Fruit fly (Drosophila melanogaster): ENCODE results near the gene Drsl3.

Gene Drsl3

DNA sequence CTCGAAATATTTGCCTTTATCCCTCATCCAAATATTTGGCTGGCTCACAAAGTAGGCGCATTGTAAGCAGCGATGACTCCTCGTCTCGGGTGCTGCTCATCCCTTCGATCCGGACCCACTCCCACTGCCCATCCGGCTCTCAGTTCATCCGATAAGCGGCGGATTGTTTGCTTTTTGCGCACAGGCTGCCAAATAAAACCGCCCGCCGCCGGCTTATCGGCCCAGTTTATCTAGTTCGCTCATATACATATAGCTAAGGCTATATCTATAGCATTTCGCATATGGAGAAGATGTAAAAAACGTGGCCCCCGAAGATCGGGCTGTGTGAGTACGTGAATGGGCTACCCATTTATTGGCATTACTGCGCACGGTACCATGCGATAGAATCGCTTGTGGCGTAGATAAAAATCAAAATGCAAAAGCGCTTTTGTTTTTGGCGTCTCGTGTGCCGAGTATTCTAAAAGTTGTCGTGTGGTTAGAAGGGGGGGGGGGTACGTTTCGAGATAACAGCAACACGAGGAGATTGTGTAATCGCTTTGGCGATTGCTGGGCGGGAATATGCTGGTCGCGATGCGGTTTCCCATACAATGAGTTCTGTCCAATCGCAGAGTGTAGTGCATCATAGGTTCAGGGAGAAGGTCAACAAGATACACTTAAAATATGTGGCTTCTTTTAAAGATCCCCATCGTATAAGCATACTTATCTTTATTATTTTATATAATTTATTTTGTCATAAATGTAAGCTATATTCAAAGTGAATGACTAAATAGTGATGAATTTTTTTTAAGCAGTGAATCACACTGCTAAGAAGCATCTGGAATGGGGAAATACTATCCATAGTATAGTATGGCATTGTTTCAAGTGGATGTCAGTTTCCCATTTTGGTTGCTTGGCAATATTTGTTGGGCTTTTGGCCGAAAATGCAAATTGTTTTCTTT lies 5.9 kb upstream of the Drsl3 start (continued):
- TF ChIP-seq CG11093 (GFP tag; IDR thresholded peaks at IDR 0.05) = no peak
- no peak for TF ChIP-seq Fer1 (GFP tag; optimal IDR thresholded peaks at IDR 0.05)
- peak; percentile 30 for TF ChIP-seq CG18599 (GFP tag; optimal IDR thresholded peaks at IDR 0.05)
- no peak for TF ChIP-seq Ada2b (GFP tag; IDR thresholded peaks at IDR 0.05)
- TF ChIP-seq corto (GFP tag; optimal IDR thresholded peaks at IDR 0.05) = no peak
- TF ChIP-seq CG7357 (GFP tag; IDR thresholded peaks at IDR 0.05) = no peak
- no peak for TF ChIP-seq TFAM (GFP tag; optimal IDR thresholded peaks at IDR 0.05)
- TF ChIP-seq CG2875 (GFP tag; optimal IDR thresholded peaks at IDR 0.05) = no peak
- no peak for TF ChIP-seq CG17328 (GFP tag; IDR thresholded peaks at IDR 0.05)
- TF ChIP-seq Sox102F (GFP tag; optimal IDR thresholded peaks at IDR 0.05) = no peak
- TF ChIP-seq lab (GFP tag; optimal IDR thresholded peaks at IDR 0.05) = peak; percentile 34
- TF ChIP-seq fu2 (GFP tag; optimal IDR thresholded peaks at IDR 0.05) = no peak
- no peak for TF ChIP-seq ken (GFP tag; IDR thresholded peaks at IDR 0.05)
- TF ChIP-seq CG10462 (GFP tag; optimal IDR thresholded peaks at IDR 0.05) = no peak
- TF ChIP-seq NfI (GFP tag; optimal IDR thresholded peaks at IDR 0.05) = no peak
- no peak for TF ChIP-seq bsh (GFP tag; optimal IDR thresholded peaks at IDR 0.05)
- TF ChIP-seq CG7963 (GFP tag; IDR thresholded peaks at IDR 0.05; ENCODE audit: partially characterized antibody) = no peak
- no peak for TF ChIP-seq dmrt99B (tag; optimal IDR thresholded peaks at IDR 0.05)
- TF ChIP-seq CG7372 (GFP tag; IDR thresholded peaks at IDR 0.05) = no peak
- TF ChIP-seq CG10366 (GFP tag; IDR thresholded peaks at IDR 0.05) = no peak
- TF ChIP-seq CG13775 (GFP tag; optimal IDR thresholded peaks at IDR 0.05) = no peak
- TF ChIP-seq dm (GFP tag; optimal IDR thresholded peaks at IDR 0.05) = peak; percentile 21
- no peak for TF ChIP-seq dpn (GFP tag; optimal IDR thresholded peaks at IDR 0.05)
- TF ChIP-seq Ets97D (GFP tag; optimal IDR thresholded peaks at IDR 0.05) = no peak
- no peak for TF ChIP-seq CG18619 (GFP tag; optimal IDR thresholded peaks at IDR 0.05)
- TF ChIP-seq CG18262 (tag; optimal IDR thresholded peaks at IDR 0.05) = no peak
- TF ChIP-seq Hand (GFP tag; optimal IDR thresholded peaks at IDR 0.05) = no peak
- no peak for TF ChIP-seq CG8281 (tag; optimal IDR thresholded peaks at IDR 0.05)
- TF ChIP-seq CG13296 (GFP tag; optimal IDR thresholded peaks at IDR 0.05) = peak; percentile 24
- TF ChIP-seq E2f2 (GFP tag; IDR thresholded peaks at IDR 0.05) = no peak
- TF ChIP-seq ems (GFP tag; optimal IDR thresholded peaks at IDR 0.05) = no peak
- no peak for TF ChIP-seq Hey (tag; optimal IDR thresholded peaks at IDR 0.05)
- no peak for TF ChIP-seq lola (GFP tag; optimal IDR thresholded peaks at IDR 0.05)
- TF ChIP-seq ac (GFP tag; optimal IDR thresholded peaks at IDR 0.05) = no peak
- TF ChIP-seq CG31388 (GFP tag; optimal IDR thresholded peaks at IDR 0.05) = no peak
- TF ChIP-seq CG6654 (GFP tag; optimal IDR thresholded peaks at IDR 0.05) = no peak
- no peak for TF ChIP-seq Dfd (GFP tag; optimal IDR thresholded peaks at IDR 0.05)
- TF ChIP-seq cato (GFP tag; optimal IDR thresholded peaks at IDR 0.05; ENCODE audit: borderline replicate concordance) = no peak
- no peak for TF ChIP-seq CG6689 (GFP tag; IDR thresholded peaks at IDR 0.05)
- peak; percentile 92 for TF ChIP-seq cwo (GFP tag; optimal IDR thresholded peaks at IDR 0.05)
- no peak for TF ChIP-seq CG2199 (GFP tag; IDR thresholded peaks at IDR 0.05)
- TF ChIP-seq maf-S (GFP tag; optimal IDR thresholded peaks at IDR 0.05) = no peak
- no peak for TF ChIP-seq eyg (GFP tag; optimal IDR thresholded peaks at IDR 0.05)
- no peak for TF ChIP-seq scrt (GFP tag; optimal IDR thresholded peaks at IDR 0.05)
- no peak for TF ChIP-seq CG14860 (GFP tag; IDR thresholded peaks at IDR 0.05; ENCODE audit: partially characterized antibody)
- peak; percentile 99 for TF ChIP-seq MTF-1 (GFP tag; optimal IDR thresholded peaks at IDR 0.05; ENCODE audit: borderline replicate concordance)
- no peak for TF ChIP-seq Hr3 (GFP tag; optimal IDR thresholded peaks at IDR 0.05)
- TF ChIP-seq Pdp1 (GFP tag; optimal IDR thresholded peaks at IDR 0.05) = peak in 1 of 2 experiments; percentile 95
